Worm (Caenorhabditis elegans): ENCODE data around the gene str-12.

ce11 chrV:15568381-15568780 lies 42.3 kb upstream of the str-12 start:
- TF ChIP-seq lin-13 (GFP tag; optimal IDR thresholded peaks at IDR 0.05) (no peak), ama-1 (optimal IDR thresholded peaks at IDR 0.05) (peak; percentile 69), ceh-16 (tag; optimal IDR thresholded peaks at IDR 0.05) (no peak), R02D3.7 (tag; optimal IDR thresholded peaks at IDR 0.05) (no peak), lin-11 (tag; optimal IDR thresholded peaks at IDR 0.05) (no peak), lin-39 (tag; optimal IDR thresholded peaks at IDR 0.05) (no peak), elt-1 (tag; optimal IDR thresholded peaks at IDR 0.05) (no peak), nhr-6 (tag; optimal IDR thresholded peaks at IDR 0.05) (no peak), nhr-10 (tag; optimal IDR thresholded peaks at IDR 0.05) (no peak), unc-62 (GFP tag; optimal IDR thresholded peaks at IDR 0.05) (no peak), egl-27 (tag; optimal IDR thresholded peaks at IDR 0.05) (no peak), snpc-4 (tag; optimal IDR thresholded peaks at IDR 0.05) (no peak), skn-1 (tag; optimal IDR thresholded peaks at IDR 0.05) (no peak)

Measured in whole organism, L2 larva.